Fruit fly (Drosophila melanogaster) whole organism, embryonic: ENCODE data around the gene CG32075.

Experiments
- Aef1 ChIP-seq: fragments of 200-800 bp; sonication (Bioruptor generic); IDR thresholded peaks from 3 replicates; pipeline ENCODE4 v1.3.6; 2022; ENCODE audit warnings: missing biosample characterization, missing genetic modification characterization
- B-H1 ChIP-seq: fragments of 200-800 bp; sonication (Bioruptor generic); IDR thresholded peaks from 3 replicates; pipeline ENCODE4 v1.3.6; 2022; ENCODE audit warnings: missing biosample characterization, missing genetic modification characterization
- BtbVII ChIP-seq: fragments of 200-800 bp; sonication (Bioruptor generic); optimal IDR thresholded peaks from 3 replicates; lab custom pipeline; 2017; ENCODE audit warnings: missing biosample characterization, mild to moderate bottlenecking, missing genetic modification characterization
- CG10209 ChIP-seq: fragments of 200-800 bp; sonication (Bioruptor generic); optimal IDR thresholded peaks from 3 replicates; lab custom pipeline; 2017; ENCODE audit warnings: missing biosample characterization, mild to moderate bottlenecking, missing genetic modification characterization, missing genetic modification reagents
- CG11093 ChIP-seq: fragments of 200-800 bp; sonication (Bioruptor generic); IDR thresholded peaks from 3 replicates; pipeline ENCODE4 v1.3.6; 2022; ENCODE audit warnings: missing biosample characterization, missing genetic modification characterization
- CG11695 ChIP-seq: fragments of 200-800 bp; sonication (Bioruptor generic); IDR thresholded peaks from 3 replicates; pipeline ENCODE4 v1.3.6; 2022; ENCODE audit warnings: missing biosample characterization, missing genetic modification characterization
- CG12942 ChIP-seq: fragments of 200-800 bp; sonication (Bioruptor generic); optimal IDR thresholded peaks from 3 replicates; lab custom pipeline; 2016; ENCODE audit warnings: missing biosample characterization, missing genetic modification characterization
- CG13287 ChIP-seq: fragments of 200-800 bp; sonication (Bioruptor generic); IDR thresholded peaks from 2 replicates; pipeline ENCODE4 v1.3.6; 2022; ENCODE audit warnings: missing biosample characterization, missing genetic modification characterization; ENCODE audit not compliant: partially characterized antibody
- CG13424 ChIP-seq: fragments of 200-800 bp; sonication (Bioruptor generic); optimal IDR thresholded peaks from 2 replicates; lab custom pipeline; 2019; ENCODE audit warnings: missing biosample characterization, mild to moderate bottlenecking, missing genetic modification characterization, moderate library complexity
- CG1529 ChIP-seq: fragments of 200-800 bp; sonication (Bioruptor generic); optimal IDR thresholded peaks from 3 replicates; lab custom pipeline; 2018; ENCODE audit warnings: missing biosample characterization, missing genetic modification characterization
- CG17328 ChIP-seq: fragments of 200-800 bp; sonication (Bioruptor generic); IDR thresholded peaks from 2 replicates; pipeline ENCODE4 v1.3.6; 2022; ENCODE audit warnings: missing biosample characterization, missing genetic modification characterization
- CG17385 ChIP-seq: fragments of 200-800 bp; sonication (Bioruptor generic); optimal IDR thresholded peaks from 3 replicates; lab custom pipeline; 2018; ENCODE audit warnings: missing biosample characterization, mild to moderate bottlenecking, missing genetic modification characterization
- CG2199 ChIP-seq: fragments of 200-800 bp; sonication (Bioruptor generic); IDR thresholded peaks from 3 replicates; pipeline ENCODE4 v1.3.6; 2022; ENCODE audit warnings: missing biosample characterization, missing genetic modification characterization
- CG2875 ChIP-seq: fragments of 200-800 bp; sonication (Bioruptor generic); optimal IDR thresholded peaks from 2 replicates; lab custom pipeline; 2017; ENCODE audit warnings: missing biosample characterization, mild to moderate bottlenecking, missing genetic modification characterization, missing genetic modification reagents
- CG33213 ChIP-seq: fragments of 200-800 bp; sonication (Bioruptor generic); optimal IDR thresholded peaks from 3 replicates; lab custom pipeline; 2016; ENCODE audit warnings: missing biosample characterization, missing genetic modification characterization
- CG4282 ChIP-seq: fragments of 200-800 bp; sonication (Bioruptor generic); optimal IDR thresholded peaks from 2 replicates; lab custom pipeline; 2016; ENCODE audit warnings: missing biosample characterization, missing genetic modification characterization
- CG4424 ChIP-seq: fragments of 200-800 bp; sonication (Bioruptor generic); optimal IDR thresholded peaks from 3 replicates; lab custom pipeline; 2016; ENCODE audit warnings: missing biosample characterization, missing genetic modification characterization
- CG6791 ChIP-seq: fragments of 200-800 bp; sonication (Bioruptor generic); IDR thresholded peaks from 3 replicates; pipeline ENCODE4 v1.3.6; 2022; ENCODE audit warnings: missing biosample characterization, missing genetic modification characterization; ENCODE audit not compliant: partially characterized antibody
- CG8290 ChIP-seq, 3 experiments: fragments of 200-800 bp; sonication (Bioruptor generic); optimal IDR thresholded peaks; 2 replicates each; lab custom pipeline; 2016 to 2019; ENCODE audit warnings: missing biosample characterization in 3 of 3, missing genetic modification characterization in 3 of 3, mild to moderate bottlenecking in 2 of 3, moderate library complexity in 1 of 3
- CG9797 ChIP-seq: fragments of 200-800 bp; sonication (Bioruptor generic); optimal IDR thresholded peaks from 3 replicates; lab custom pipeline; 2018; ENCODE audit warnings: missing biosample characterization, mild to moderate bottlenecking, missing genetic modification characterization
- Dad ChIP-seq: fragments of 200-800 bp; sonication (Bioruptor generic); optimal IDR thresholded peaks from 3 replicates; lab custom pipeline; 2016; ENCODE audit warnings: missing biosample characterization, missing genetic modification characterization
- Dll ChIP-seq: fragments of 200-800 bp; sonication (Bioruptor generic); IDR thresholded peaks from 4 replicates; pipeline ENCODE4 v1.3.6; 2022; ENCODE audit warnings: missing biosample characterization, missing genetic modification characterization; ENCODE audit not compliant: partially characterized antibody
- Doc3 ChIP-seq: fragments of 200-800 bp; sonication (Bioruptor generic); IDR thresholded peaks from 3 replicates; pipeline ENCODE4 v1.3.6; 2022; ENCODE audit warnings: missing biosample characterization, missing genetic modification characterization; ENCODE audit not compliant: partially characterized antibody
- Hand ChIP-seq: fragments of 200-800 bp; sonication (Bioruptor generic); optimal IDR thresholded peaks from 2 replicates; lab custom pipeline; 2017; ENCODE audit warnings: mild to moderate bottlenecking, missing biosample characterization, missing genetic modification reagents, missing genetic modification characterization
- Hsf ChIP-seq: fragments of 200-800 bp; sonication (Bioruptor generic); optimal IDR thresholded peaks from 3 replicates; lab custom pipeline; 2016; ENCODE audit warnings: missing biosample characterization, missing genetic modification characterization
- MESR4 ChIP-seq: fragments of 200-800 bp; sonication (Bioruptor generic); optimal IDR thresholded peaks from 2 replicates; lab custom pipeline; 2018; ENCODE audit warnings: missing biosample characterization, mild to moderate bottlenecking, missing genetic modification characterization, moderate library complexity
- Myb ChIP-seq: fragments of 200-800 bp; sonication (Bioruptor generic); optimal IDR thresholded peaks from 2 replicates; lab custom pipeline; 2016; ENCODE audit warnings: missing biosample characterization, missing genetic modification characterization
- Opbp ChIP-seq: fragments of 200-800 bp; sonication (Bioruptor generic); IDR thresholded peaks from 3 replicates; pipeline ENCODE4 v1.3.6; 2022; ENCODE audit warnings: missing biosample characterization, missing genetic modification characterization; ENCODE audit not compliant: partially characterized antibody
- Trl ChIP-seq, 3 experiments: fragments of >200 bp in 2 of 3; fragments of 200-800 bp in 1 of 3; sonication (Bioruptor generic) in 1 of 3; optimal IDR thresholded peaks; 2 replicates in 1 of 3; 3 replicates in 2 of 3; lab custom pipeline; 2016 to 2017; ENCODE audit warnings: missing biosample characterization in 1 of 3, missing genetic modification characterization in 1 of 3
- Vsx1 ChIP-seq: fragments of 200-800 bp; sonication (Bioruptor generic); optimal IDR thresholded peaks from 2 replicates; lab custom pipeline; 2017; ENCODE audit warnings: missing biosample characterization, mild to moderate bottlenecking, missing genetic modification characterization, missing genetic modification reagents
- Xrp1 ChIP-seq: fragments of 200-800 bp; sonication (Bioruptor generic); IDR thresholded peaks from 2 replicates; pipeline ENCODE4 v1.3.6; 2022; ENCODE audit warnings: missing biosample characterization, missing genetic modification characterization
- abd-A ChIP-seq: fragments of 200-800 bp; sonication (Bioruptor generic); optimal IDR thresholded peaks from 3 replicates; lab custom pipeline; 2019; ENCODE audit warnings: missing biosample characterization, mild to moderate bottlenecking, missing genetic modification characterization, moderate library complexity
- ara ChIP-seq: fragments of 200-800 bp; sonication (Bioruptor generic); IDR thresholded peaks from 2 replicates; pipeline ENCODE4 v1.3.6; 2022; ENCODE audit warnings: missing biosample characterization, missing genetic modification characterization
- ato ChIP-seq: fragments of 200-800 bp; sonication (Bioruptor generic); IDR thresholded peaks from 2 replicates; pipeline ENCODE4 v1.3.6; 2022; ENCODE audit warnings: missing biosample characterization, missing genetic modification characterization; ENCODE audit not compliant: partially characterized antibody
- cad ChIP-seq: fragments of >200 bp; optimal IDR thresholded peaks from 2 replicates; lab custom pipeline; 2017; ENCODE audit warnings: missing biosample characterization, missing genetic modification characterization
- chm ChIP-seq: fragments of 200-800 bp; sonication (Bioruptor generic); IDR thresholded peaks from 2 replicates; pipeline ENCODE4 v1.3.6; 2022; ENCODE audit warnings: missing biosample characterization, missing genetic modification characterization
- emc ChIP-seq: fragments of 200-800 bp; sonication (Bioruptor generic); optimal IDR thresholded peaks from 2 replicates; lab custom pipeline; 2016; ENCODE audit warnings: missing biosample characterization, missing genetic modification characterization
- her ChIP-seq: fragments of 200-800 bp; sonication (Bioruptor generic); optimal IDR thresholded peaks from 2 replicates; lab custom pipeline; 2016; ENCODE audit warnings: missing biosample characterization, missing genetic modification characterization
- jumu ChIP-seq: fragments of 200-800 bp; sonication (Bioruptor generic); optimal IDR thresholded peaks from 3 replicates; lab custom pipeline; 2016; ENCODE audit warnings: missing biosample characterization, missing genetic modification characterization
- maf-S ChIP-seq: fragments of 200-800 bp; sonication (Bioruptor generic); optimal IDR thresholded peaks from 2 replicates; lab custom pipeline; 2016; ENCODE audit warnings: missing biosample characterization, missing genetic modification characterization
- mam ChIP-seq: fragments of 200-800 bp; sonication (Bioruptor generic); optimal IDR thresholded peaks from 3 replicates; lab custom pipeline; 2016; ENCODE audit warnings: missing biosample characterization, missing genetic modification characterization
- otp ChIP-seq: fragments of 200-800 bp; sonication (Bioruptor generic); IDR thresholded peaks from 3 replicates; pipeline ENCODE4, ENCODE4 v1.3.6; 2022; ENCODE audit warnings: missing biosample characterization, missing genetic modification characterization
- pan ChIP-seq, 4 experiments: fragments of >200 bp in 3 of 4; fragments of 200-800 bp in 1 of 4; sonication (Bioruptor generic) in 1 of 4; optimal IDR thresholded peaks in 3 of 4; IDR thresholded peaks in 1 of 4; 2 replicates each; pipeline versions ENCODE4 v1.3.6 to Lab custom; 2017 to 2022; ENCODE audit warnings: missing biosample characterization in 2 of 4, missing genetic modification characterization in 2 of 4, mixed read lengths in 1 of 4
- prd ChIP-seq, 3 experiments: fragments of >200 bp in 2 of 3; fragments of 200-800 bp in 1 of 3; sonication (Bioruptor generic) in 1 of 3; optimal IDR thresholded peaks in 2 of 3; IDR thresholded peaks in 1 of 3; 2 replicates in 2 of 3; 3 replicates in 1 of 3; pipeline versions ENCODE4 v1.3.6 to Lab custom; 2017 to 2022; ENCODE audit warnings: missing biosample characterization in 1 of 3, missing genetic modification characterization in 1 of 3
- pros ChIP-seq: fragments of 200-800 bp; sonication (Bioruptor generic); optimal IDR thresholded peaks from 3 replicates; lab custom pipeline; 2019; ENCODE audit warnings: missing biosample characterization, mild to moderate bottlenecking, missing genetic modification characterization, moderate library complexity
- ranshi ChIP-seq: fragments of 200-800 bp; sonication (Bioruptor generic); IDR thresholded peaks from 2 replicates; pipeline ENCODE4 v1.3.6; 2022; ENCODE audit warnings: missing biosample characterization, missing genetic modification characterization
- tll ChIP-seq, 2 experiments: fragments of 200-800 bp in 1 of 2; fragments of >200 bp in 1 of 2; sonication (Bioruptor generic) in 1 of 2; optimal IDR thresholded peaks; 2 replicates each; lab custom pipeline; 2017 to 2019; ENCODE audit warnings: missing biosample characterization in 2 of 2, missing genetic modification characterization in 2 of 2, mild to moderate bottlenecking in 1 of 2, moderate library complexity in 1 of 2
- z ChIP-seq: fragments of 200-800 bp; sonication (Bioruptor generic); IDR thresholded peaks from 3 replicates; pipeline ENCODE4 v1.3.6; 2022; ENCODE audit warnings: missing biosample characterization, missing genetic modification characterization

Gene CG32075

DNA sequence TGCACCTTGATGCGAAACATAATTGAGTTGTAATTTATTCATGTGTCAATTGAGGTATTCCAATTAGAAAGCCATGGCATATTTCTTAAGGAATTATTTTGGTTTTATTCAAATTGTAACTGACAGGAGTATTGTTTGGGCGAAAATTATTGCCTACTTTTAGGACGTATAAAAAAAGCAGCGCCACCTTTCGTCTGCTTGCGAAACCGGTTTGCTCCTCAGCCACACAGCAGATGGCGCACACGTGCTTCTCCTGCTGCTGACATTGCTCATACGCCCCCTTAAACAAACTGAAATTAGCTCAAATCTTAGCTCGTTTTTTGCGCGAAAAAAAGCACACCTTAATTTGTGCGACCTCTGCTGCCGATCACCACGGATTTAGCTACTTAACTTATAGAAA, 16.9 kb downstream of the CG32075 start (continued):
- TF ChIP-seq jumu (GFP tag; lab: Kevin White, UChicago) (peak; percentile 63), emc (peak; percentile 40), CG4282 (peak; percentile 40), abd-A (tag; lab: Kevin White, UChicago) (no peak), CG9797 (GFP tag; lab: Kevin White, UChicago) (no peak), ranshi (GFP tag; lab: Robert Waterston, UW) (peak; percentile 72), Xrp1 (GFP tag; lab: Robert Waterston, UW) (peak; percentile 73), prd (optimal IDR thresholded peaks at IDR 0.05; lab: Kevin White, UChicago) (no peak), prd (GFP tag; IDR thresholded peaks at IDR 0.05; lab: Robert Waterston, UW) (peak; percentile 84), Dll (GFP tag; lab: Robert Waterston, UW) (no peak), CG4424 (GFP tag; lab: Kevin White, UChicago) (peak; percentile 74), CG13424 (tag; lab: Kevin White, UChicago) (peak; percentile 69), ara (GFP tag; lab: Robert Waterston, UW) (peak; percentile 55; the same call in 1 of the 2 replicates), Myb (peak; percentile 96), CG11695 (GFP tag; lab: Robert Waterston, UW) (no peak), mam (GFP tag; lab: Kevin White, UChicago) (peak; percentile 64), her (GFP tag; lab: Kevin White, UChicago) (peak; percentile 81), Dad (GFP tag; lab: Kevin White, UChicago) (peak; percentile 65), BtbVII (GFP tag; lab: Kevin White, UChicago) (peak; percentile 24), chm (peak; percentile 77), B-H1 (GFP tag; lab: Robert Waterston, UW) (no peak; the same call in 2 of the 3 replicates), cad (no peak), tll (GFP tag; optimal IDR thresholded peaks at IDR 0.05; lab: Kevin White, UChicago) (no peak), maf-S (GFP tag; lab: Kevin White, UChicago) (peak; percentile 64), CG12942 (peak; percentile 57), CG1529 (peak; percentile 48), CG33213 (GFP tag; lab: Kevin White, UChicago) (peak; percentile 85), otp (GFP tag; lab: Robert Waterston, UW) (peak; percentile 90), ato (GFP tag; lab: Robert Waterston, UW) (no peak), CG11093 (GFP tag; lab: Robert Waterston, UW) (peak; percentile 50; the same call in 2 of the 3 replicates), MESR4 (GFP tag; lab: Kevin White, UChicago) (no peak), Hsf (GFP tag; lab: Kevin White, UChicago) (peak; percentile 83), CG13287 (GFP tag; lab: Robert Waterston, UW) (peak; percentile 55; the same call in 1 of the 2 replicates), Hand (GFP tag; lab: Kevin White, UChicago) (no peak), Aef1 (GFP tag; lab: Robert Waterston, UW) (peak; percentile 53)

DNA sequence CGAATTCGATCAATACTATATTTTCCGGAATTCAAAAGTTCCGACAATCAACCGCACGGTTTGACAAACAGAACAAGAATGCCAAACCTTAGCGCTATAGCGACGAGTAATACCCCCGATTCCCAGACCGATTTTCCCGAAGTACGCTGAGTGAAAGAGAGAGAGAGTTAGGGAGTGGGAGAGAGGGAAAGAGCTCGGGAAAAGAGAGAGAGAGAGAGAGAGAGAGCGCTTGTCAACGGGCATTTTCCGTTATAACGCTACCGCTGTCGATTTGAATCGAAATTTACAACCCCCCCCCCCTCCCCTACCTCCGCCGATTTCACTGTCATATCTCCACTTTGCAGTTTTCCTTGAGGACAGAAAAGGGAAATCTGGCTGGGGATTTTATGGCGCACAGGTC, 18.2 kb downstream of the CG32075 start:
- TF ChIP-seq CG8290 (GFP tag; optimal IDR thresholded peaks at IDR 0.05; lab: Kevin White, UChicago) (peak; percentile 63), CG8290 (tag; optimal IDR thresholded peaks at IDR 0.05; lab: Kevin White, UChicago) (peak in 1 of 2 experiments; percentile 63), Vsx1 (GFP tag; lab: Kevin White, UChicago) (no peak), pan (optimal IDR thresholded peaks at IDR 0.05; lab: Kevin White, UChicago) (no peak), pan (GFP tag; optimal IDR thresholded peaks at IDR 0.05 in 1 of 2, IDR thresholded peaks at IDR 0.05 in 1 of 2) (peak in 1 of 2 experiments; percentile 18), Hsf (GFP tag; lab: Kevin White, UChicago) (no peak), Doc3 (GFP tag; lab: Robert Waterston, UW) (no peak), Opbp (0 out of 3 replicates have a peak, but pooled peaks have one; percentile 18), Trl (optimal IDR thresholded peaks at IDR 0.05; lab: Kevin White, UChicago) (peak; percentile 72 to 94), Trl (GFP tag; optimal IDR thresholded peaks at IDR 0.05; lab: Kevin White, UChicago) (no peak), CG17385 (peak; percentile 0), z (GFP tag; lab: Robert Waterston, UW) (peak; percentile 87), CG17328 (no peak), CG2199 (GFP tag; lab: Robert Waterston, UW) (0 out of 3 replicates have a peak, but pooled peaks have one; percentile 16), CG10209 (no peak), pros (GFP tag; lab: Kevin White, UChicago) (peak; percentile 52), cad (peak; percentile 29), CG1529 (peak; percentile 97), CG6791 (peak; percentile 65; the same call in 1 of the 3 replicates), CG2875 (GFP tag; lab: Kevin White, UChicago) (peak; percentile 22)
